Fruit fly (Drosophila melanogaster): ENCODE data around the gene CG15185.

CG15185 gene

dm6 chr3R:6527208-6527607 lies at the start of gene CG15185:
TSS of gene CG15185 (plus strand) at chr3R:6527508.
- TF ChIP-seq CG17801 (GFP tag; optimal IDR thresholded peaks at IDR 0.05; ENCODE audit: partially characterized antibody) = no peak

- TF ChIP-seq CG17801 (GFP tag; optimal IDR thresholded peaks at IDR 0.05; ENCODE audit: partially characterized antibody) = no peak
Observed at dm6 chr3R:6477877-6478361, 49.4 kb upstream of the CG15185 start, which contains the start of gene CG15186. TSS of gene CG15186 (plus strand) at chr3R:6478311.

DNA sequence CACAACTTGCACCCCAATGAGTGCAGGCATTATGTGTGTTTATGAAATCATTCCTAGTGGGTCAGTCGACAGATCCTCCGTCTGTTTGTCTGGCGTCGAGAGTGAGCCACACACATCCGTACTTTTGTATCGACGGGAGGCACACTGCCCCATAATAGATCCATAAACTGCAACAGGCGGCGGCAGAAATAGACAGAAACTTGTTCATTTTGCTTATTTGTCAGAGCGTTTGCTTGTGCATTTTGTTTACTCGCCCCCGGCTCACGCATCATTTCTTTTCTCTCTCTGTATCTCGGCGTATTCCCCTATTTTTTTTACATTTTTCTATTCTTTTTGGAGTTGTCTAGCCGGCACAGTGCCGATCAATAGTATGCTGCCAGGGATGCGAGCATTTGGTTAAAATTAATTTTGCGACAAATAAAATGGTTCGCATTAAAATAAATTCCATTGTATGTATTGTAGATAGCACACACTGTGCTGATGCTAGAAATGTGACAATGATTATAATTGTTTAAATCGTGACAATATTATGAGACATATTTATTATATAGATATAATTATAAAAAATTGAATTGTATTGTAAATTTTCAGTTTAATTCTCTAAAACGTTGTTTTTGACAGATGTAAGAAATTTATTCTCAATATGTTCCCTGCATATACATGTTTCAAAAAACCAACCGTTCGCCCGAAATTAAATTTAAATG lies 45.4 kb upstream of the CG15185 start:
- TF ChIP-seq CG17801 (GFP tag; optimal IDR thresholded peaks at IDR 0.05; ENCODE audit: partially characterized antibody) = no peak

DNA sequence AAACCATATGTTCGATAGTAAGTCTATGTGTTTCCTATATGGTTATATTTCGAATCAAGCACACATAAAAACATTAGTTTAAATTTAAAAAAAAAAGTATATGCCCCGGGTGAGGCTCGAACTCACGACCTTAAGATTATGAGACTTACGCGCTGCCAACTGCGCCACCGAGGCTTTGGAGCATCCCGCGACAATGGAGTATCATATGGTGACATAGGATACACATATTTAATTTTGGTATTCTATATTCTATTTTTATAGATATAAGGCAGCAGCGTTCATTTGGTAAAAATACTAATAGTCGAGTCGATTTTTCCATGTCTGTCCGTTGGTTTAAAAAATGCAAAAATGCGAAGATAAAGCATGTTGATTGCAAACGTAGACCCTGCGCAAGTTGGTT lies 31.4 kb upstream of the CG15185 start:
- no peak for TF ChIP-seq CG17801 (GFP tag; optimal IDR thresholded peaks at IDR 0.05; ENCODE audit: partially characterized antibody)

dm6 chr3R:6504408-6504807 lies 22.9 kb upstream of the CG15185 start:
- TF ChIP-seq CG17801 (GFP tag; optimal IDR thresholded peaks at IDR 0.05; ENCODE audit: partially characterized antibody) = no peak

dm6 chr3R:6534059-6534458 lies 6.8 kb downstream of the CG15185 start:
- TF ChIP-seq CG17801 (GFP tag; optimal IDR thresholded peaks at IDR 0.05; ENCODE audit: partially characterized antibody) = no peak

DNA sequence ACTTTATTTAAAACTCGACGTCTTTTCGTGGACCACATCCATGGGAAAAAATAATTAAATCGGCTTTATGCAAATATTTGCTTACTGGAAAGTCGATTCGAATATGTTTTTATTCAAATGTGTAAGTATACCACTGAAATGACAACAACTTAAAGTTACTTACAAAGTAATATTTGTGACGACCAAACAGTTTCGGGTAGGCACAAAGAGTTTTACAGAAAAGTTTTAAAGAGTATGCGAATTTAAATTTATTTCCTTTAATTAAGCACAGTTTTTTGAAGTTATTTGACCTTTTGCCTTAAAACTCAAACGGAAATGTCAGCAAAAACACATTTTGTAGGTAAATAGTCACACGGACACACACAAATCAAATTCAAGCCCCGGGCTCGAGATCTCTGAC lies 21.4 kb downstream of the CG15185 start, which contains the start of gene Pif2:
Gene Pif2 (plus strand): TSS at position 301 of the 400 bp plus-strand sequence.
- no peak for TF ChIP-seq CG17801 (GFP tag; optimal IDR thresholded peaks at IDR 0.05; ENCODE audit: partially characterized antibody)

- no peak for TF ChIP-seq CG17801 (GFP tag; optimal IDR thresholded peaks at IDR 0.05; ENCODE audit: partially characterized antibody)
Observed at dm6 chr3R:6560251-6560650, 32.9 kb downstream of the CG15185 start, which contains the start of gene CG1137. TSS of gene CG1137 (minus strand) at chr3R:6560351.

DNA sequence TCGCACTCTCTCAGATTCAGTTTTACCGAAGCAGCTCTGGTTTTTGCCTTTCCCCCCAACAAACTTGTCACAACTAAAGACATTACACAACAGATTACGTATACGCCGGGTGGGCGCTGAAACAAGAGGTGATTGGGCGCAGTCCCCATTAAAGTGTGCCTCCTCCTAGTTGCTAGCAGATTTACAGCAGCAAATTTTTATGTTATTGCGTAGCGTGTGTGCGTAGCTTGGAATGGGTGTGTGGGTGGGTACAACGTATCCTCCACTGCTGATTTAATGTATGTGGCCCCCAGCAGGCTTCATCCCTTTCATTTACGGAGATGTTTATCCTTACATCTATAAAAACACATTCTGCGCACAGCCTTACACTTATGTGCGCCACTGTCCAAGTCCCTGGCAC lies 41.5 kb downstream of the CG15185 start:
- no peak for TF ChIP-seq CG17801 (GFP tag; optimal IDR thresholded peaks at IDR 0.05; ENCODE audit: partially characterized antibody)
